Worm (Caenorhabditis elegans) whole organism, L1 larva: Measurements from ENCODE around the gene R05D8.9.

Experiments
- C04F5.9 ChIP-seq: sonication (generic microtip); optimal IDR thresholded peaks from 2 replicates; lab custom pipeline; 2016; ENCODE audit warnings: missing genetic modification characterization, missing compliant biosample characterization
- F16B12.6 ChIP-seq: fragments of 150-350 bp; optimal IDR thresholded peaks from 2 replicates; lab custom pipeline; 2014; ENCODE audit warnings: missing biosample characterization, missing genetic modification characterization
- aly-2 ChIP-seq: fragments of 150-350 bp; optimal IDR thresholded peaks from 2 replicates; lab custom pipeline; 2014; ENCODE audit warnings: missing biosample characterization, missing genetic modification characterization
- ama-1 ChIP-seq: fragments of 150-350 bp; optimal IDR thresholded peaks from 2 replicates; lab custom pipeline; 2014
- blmp-1 ChIP-seq: fragments of 150-350 bp; optimal IDR thresholded peaks from 2 replicates; lab custom pipeline; 2014; ENCODE audit warnings: missing biosample characterization, missing genetic modification characterization
- ceh-63 ChIP-seq: fragments of 200-800 bp; sonication (Bioruptor generic); optimal IDR thresholded peaks from 2 replicates; lab custom pipeline; 2018; ENCODE audit warnings: mild to moderate bottlenecking, missing genetic modification characterization, missing compliant biosample characterization
- ceh-82 ChIP-seq, 3 experiments: fragments of 150-350 bp in 1 of 3; sonication (generic microtip) in 2 of 3; optimal IDR thresholded peaks; 2 replicates each; lab custom pipeline; 2014 to 2017; ENCODE audit warnings: missing biosample characterization in 3 of 3, missing genetic modification characterization in 3 of 3
- ceh-88 ChIP-seq: fragments of 200-800 bp; sonication (Bioruptor generic); IDR thresholded peaks from 2 replicates; pipeline ENCODE4 v1.3.6; 2022; ENCODE audit warnings: missing genetic modification characterization, missing compliant biosample characterization
- ces-1 ChIP-seq: fragments of 150-350 bp; optimal IDR thresholded peaks from 2 replicates; lab custom pipeline; 2014; ENCODE audit warnings: missing biosample characterization, missing genetic modification reagents, missing genetic modification characterization
- dsc-1 ChIP-seq: sonication (generic microtip); optimal IDR thresholded peaks from 2 replicates; lab custom pipeline; 2016; ENCODE audit warnings: mild to moderate bottlenecking, missing genetic modification characterization, missing compliant biosample characterization
- efl-3 ChIP-seq: fragments of 200-800 bp; sonication (Bioruptor generic); optimal IDR thresholded peaks from 2 replicates; lab custom pipeline; 2018; ENCODE audit warnings: mild to moderate bottlenecking, missing genetic modification characterization, missing compliant biosample characterization
- elt-2 ChIP-seq: sonication (generic microtip); optimal IDR thresholded peaks from 2 replicates; lab custom pipeline; 2016; ENCODE audit warnings: missing genetic modification characterization, mild to moderate bottlenecking, inconsistent platforms, missing compliant biosample characterization, missing genetic modification reagents
- ets-5 ChIP-seq: fragments of 200-800 bp; sonication (Bioruptor generic); IDR thresholded peaks from 2 replicates; pipeline ENCODE4 v1.3.6; 2022; ENCODE audit warnings: missing genetic modification characterization, missing compliant biosample characterization
- hpl-2 ChIP-seq: fragments of 150-350 bp; optimal IDR thresholded peaks from 2 replicates; lab custom pipeline; 2014; ENCODE audit warnings: missing biosample characterization, missing genetic modification reagents, missing genetic modification characterization
- irx-1 ChIP-seq: sonication (generic microtip); optimal IDR thresholded peaks from 2 replicates; lab custom pipeline; 2016; ENCODE audit warnings: missing genetic modification characterization, missing compliant biosample characterization
- isw-1 ChIP-seq: fragments of 200-800 bp; sonication (Bioruptor generic); IDR thresholded peaks from 2 replicates; pipeline ENCODE4 v1.3.6; 2022; ENCODE audit warnings: missing genetic modification characterization, missing compliant biosample characterization
- lin-13 ChIP-seq: fragments of 150-350 bp; optimal IDR thresholded peaks from 2 replicates; lab custom pipeline; 2014; ENCODE audit warnings: missing biosample characterization, missing genetic modification reagents, missing genetic modification characterization
- lin-15B ChIP-seq: fragments of 150-350 bp; sonication (generic microtip); optimal IDR thresholded peaks from 3 replicates; lab custom pipeline; 2014; ENCODE audit warnings: missing biosample characterization, missing genetic modification characterization
- mdl-1 ChIP-seq, 2 experiments: fragments of 150-350 bp; optimal IDR thresholded peaks; 2 replicates each; lab custom pipeline; 2014 to 2017; ENCODE audit warnings: missing biosample characterization in 2 of 2, missing genetic modification characterization in 2 of 2, inconsistent platforms in 1 of 2
- mef-2 ChIP-seq: fragments of 150-350 bp; optimal IDR thresholded peaks from 2 replicates; lab custom pipeline; 2014; ENCODE audit warnings: missing biosample characterization, missing genetic modification characterization
- nhr-12 ChIP-seq: sonication (generic microtip); optimal IDR thresholded peaks from 2 replicates; lab custom pipeline; 2017; ENCODE audit warnings: missing biosample characterization, missing genetic modification characterization
- nhr-20 ChIP-seq: sonication (generic microtip); optimal IDR thresholded peaks from 2 replicates; lab custom pipeline; 2016; ENCODE audit warnings: mild to moderate bottlenecking, missing genetic modification characterization, missing compliant biosample characterization
- nhr-237 ChIP-seq: fragments of 150-350 bp; optimal IDR thresholded peaks from 2 replicates; lab custom pipeline; 2014; ENCODE audit warnings: missing biosample characterization, missing genetic modification characterization
- nhr-28 ChIP-seq: fragments of 150-350 bp; optimal IDR thresholded peaks from 2 replicates; lab custom pipeline; 2014; ENCODE audit warnings: missing biosample characterization, missing genetic modification characterization
- nhr-47 ChIP-seq: sonication (generic microtip); optimal IDR thresholded peaks from 2 replicates; lab custom pipeline; 2016; ENCODE audit warnings: mild to moderate bottlenecking, missing genetic modification characterization, moderate library complexity, missing compliant biosample characterization
- nhr-84 ChIP-seq: sonication (generic microtip); optimal IDR thresholded peaks from 2 replicates; lab custom pipeline; 2017; ENCODE audit warnings: missing biosample characterization, missing genetic modification characterization
- nhr-85 ChIP-seq: sonication (generic microtip); peaks from one replicate; lab custom pipeline; 2016; ENCODE audit warnings: missing genetic modification characterization, inconsistent platforms, missing compliant biosample characterization
- nhr-90 ChIP-seq: sonication (generic microtip); optimal IDR thresholded peaks from 2 replicates; lab custom pipeline; 2016; ENCODE audit warnings: mild to moderate bottlenecking, missing genetic modification characterization, missing compliant biosample characterization; ENCODE audit not compliant: poor library complexity
- pax-3 ChIP-seq: fragments of 200-800 bp; sonication (Bioruptor generic); optimal IDR thresholded peaks from 2 replicates; lab custom pipeline; 2018; ENCODE audit warnings: mild to moderate bottlenecking, missing genetic modification characterization, moderate library complexity, missing compliant biosample characterization
- rnt-1 ChIP-seq: sonication (generic microtip); optimal IDR thresholded peaks from 2 replicates; lab custom pipeline; 2016; ENCODE audit warnings: mild to moderate bottlenecking, missing genetic modification characterization, moderate library complexity, missing compliant biosample characterization
- snu-23 ChIP-seq: sonication (generic microtip); optimal IDR thresholded peaks from 2 replicates; lab custom pipeline; 2016; ENCODE audit warnings: missing genetic modification characterization, missing compliant biosample characterization
- sox-4 ChIP-seq: sonication (generic microtip); optimal IDR thresholded peaks from 2 replicates; lab custom pipeline; 2016; ENCODE audit warnings: missing genetic modification characterization, missing compliant biosample characterization
- tbx-2 ChIP-seq: sonication (generic microtip); optimal IDR thresholded peaks from 2 replicates; lab custom pipeline; 2016; ENCODE audit warnings: missing genetic modification characterization, missing compliant biosample characterization
- tlp-1 ChIP-seq: fragments of 150-350 bp; optimal IDR thresholded peaks from 2 replicates; lab custom pipeline; 2014; ENCODE audit warnings: missing biosample characterization, missing genetic modification characterization
- unc-62 ChIP-seq: fragments of 150-350 bp; optimal IDR thresholded peaks from 2 replicates; lab custom pipeline; 2014; ENCODE audit warnings: missing biosample characterization, missing genetic modification reagents, missing genetic modification characterization
- unc-86 ChIP-seq: sonication (generic microtip); optimal IDR thresholded peaks from 2 replicates; lab custom pipeline; 2016; ENCODE audit warnings: missing genetic modification characterization, missing compliant biosample characterization
- vab-15 ChIP-seq: sonication (generic microtip); optimal IDR thresholded peaks from 2 replicates; lab custom pipeline; 2017; ENCODE audit warnings: missing genotype, mild to moderate bottlenecking, missing genetic modification characterization, missing compliant biosample characterization
- zag-1 ChIP-seq: fragments of 150-350 bp; optimal IDR thresholded peaks from 2 replicates; lab custom pipeline; 2014; ENCODE audit warnings: missing biosample characterization, missing genetic modification characterization
- ztf-4 ChIP-seq: fragments of 150-350 bp; optimal IDR thresholded peaks from 2 replicates; lab custom pipeline; 2014; ENCODE audit warnings: missing biosample characterization, missing genetic modification characterization

Gene R05D8.9

ce11 chrV:2730784-2731480 is 36.4 kb downstream of the R05D8.9 start, which contains the start of gene dod-3:
Gene dod-3, minus strand, starts transcription at chrV:2731098.
- peak; percentile 43 for TF ChIP-seq nhr-90 (tag; lab: Kevin White, UChicago)
- no peak for TF ChIP-seq nhr-20 (tag; lab: Kevin White, UChicago)
- TF ChIP-seq ama-1 (lab: Kevin White, UChicago) = peak; percentile 8
- no peak for TF ChIP-seq irx-1 (tag; lab: Kevin White, UChicago)
- TF ChIP-seq ceh-88 (GFP tag; lab: Robert Waterston, UW) = no peak
- TF ChIP-seq nhr-237 = no peak
- TF ChIP-seq nhr-85 (tag; lab: Kevin White, UChicago) = no peak
- no peak for TF ChIP-seq tlp-1
- TF ChIP-seq rnt-1 (tag; lab: Kevin White, UChicago) = no peak
- TF ChIP-seq sox-4 = no peak
- no peak for TF ChIP-seq unc-86 (tag; lab: Kevin White, UChicago)
- no peak for TF ChIP-seq C04F5.9 (tag; lab: Kevin White, UChicago)
- TF ChIP-seq elt-2 (tag; lab: Kevin White, UChicago) = peak; percentile 98
- no peak for TF ChIP-seq efl-3
- no peak for TF ChIP-seq hpl-2 (GFP tag; lab: Kevin White, UChicago)
- TF ChIP-seq ces-1 (GFP tag; lab: Kevin White, UChicago) = no peak

DNA sequence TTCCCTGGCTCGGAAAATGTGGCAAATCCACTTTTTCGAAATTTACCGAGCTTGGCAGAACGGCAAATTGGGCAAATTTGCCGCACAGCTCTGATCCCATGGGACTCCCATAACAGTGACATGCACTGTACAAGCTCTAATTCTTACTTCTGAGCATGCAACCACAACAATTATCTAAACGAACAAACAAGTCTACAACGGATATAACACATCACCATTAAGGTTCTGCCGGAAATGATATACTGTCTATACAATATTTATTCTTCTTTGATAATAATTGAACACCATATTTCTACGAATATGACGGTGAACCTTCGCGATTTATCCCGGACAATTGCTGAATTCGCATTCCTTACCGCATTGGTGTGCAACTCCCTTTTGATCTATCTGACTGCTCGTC is 39.1 kb downstream of the R05D8.9 start, which contains the start of gene str-33:
Gene str-33, plus strand, starts transcription at position 301 of the 400 bp plus-strand sequence.
- TF ChIP-seq pax-3 (tag; lab: Kevin White, UChicago) (no peak), lin-13 (GFP tag; lab: Kevin White, UChicago) (no peak), aly-2 (no peak), blmp-1 (tag; lab: Kevin White, UChicago) (no peak)

DNA sequence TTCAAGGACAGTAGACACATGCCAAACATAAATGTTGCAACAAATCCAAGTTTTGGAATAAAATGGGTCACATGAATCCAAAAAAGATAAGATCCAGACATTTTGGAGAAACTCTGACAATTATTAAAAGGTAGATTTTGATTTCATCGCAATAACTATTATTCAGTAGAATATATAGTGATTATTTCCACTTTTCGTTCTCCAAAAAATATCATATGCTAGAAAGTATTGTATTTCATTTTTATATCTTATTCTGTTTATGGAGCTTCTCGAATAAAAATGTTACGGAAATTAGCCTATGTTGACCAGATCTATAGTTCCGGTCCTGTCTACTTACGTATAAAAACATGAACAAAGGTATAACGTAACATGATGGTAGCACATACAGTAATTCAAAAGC is 40.3 kb downstream of the R05D8.9 start, which contains the start of gene str-13:
Gene str-13, minus strand, starts transcription at position 101 of the 400 bp plus-strand sequence.
- TF ChIP-seq nhr-85 (tag; lab: Kevin White, UChicago) (peak; percentile 39), nhr-28 (no peak), mef-2 (tag; lab: Kevin White, UChicago) (no peak)
- TF ChIP-seq, all 84 proteins: peak for 1

DNA sequence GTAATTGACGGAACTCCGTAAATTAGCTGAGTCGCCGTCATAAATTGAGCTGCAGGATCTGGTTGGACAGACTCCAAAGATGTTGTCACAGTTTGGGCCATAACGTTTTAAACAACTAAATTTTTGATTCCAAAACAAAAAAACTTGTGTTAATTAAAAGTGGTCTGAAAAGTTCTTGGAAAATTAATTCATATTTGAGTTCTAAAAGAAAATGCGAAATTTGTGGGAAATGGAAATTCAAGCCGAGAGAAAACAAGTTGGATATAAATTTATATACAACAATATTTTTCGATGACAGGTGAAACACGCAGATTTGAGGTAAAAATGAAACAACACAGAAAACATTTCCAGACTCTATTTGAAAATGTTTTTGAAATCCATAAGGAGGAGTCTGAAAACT is 42.1 kb downstream of the R05D8.9 start, which contains the start of gene srg-59:
Gene srg-59, minus strand, starts transcription at position 101 of the 400 bp plus-strand sequence.
- TF ChIP-seq efl-3 (no peak), snu-23 (GFP tag; lab: Kevin White, UChicago) (no peak), elt-2 (tag; lab: Kevin White, UChicago) (no peak), vab-15 (tag; lab: Kevin White, UChicago) (no peak), tbx-2 (tag; lab: Kevin White, UChicago) (no peak), F16B12.6 (tag; lab: Kevin White, UChicago) (no peak), unc-62 (no peak), nhr-47 (tag; lab: Kevin White, UChicago) (no peak), C04F5.9 (tag; lab: Kevin White, UChicago) (no peak), zag-1 (tag; lab: Kevin White, UChicago) (no peak), nhr-84 (tag; lab: Kevin White, UChicago) (no peak), nhr-28 (no peak)

DNA sequence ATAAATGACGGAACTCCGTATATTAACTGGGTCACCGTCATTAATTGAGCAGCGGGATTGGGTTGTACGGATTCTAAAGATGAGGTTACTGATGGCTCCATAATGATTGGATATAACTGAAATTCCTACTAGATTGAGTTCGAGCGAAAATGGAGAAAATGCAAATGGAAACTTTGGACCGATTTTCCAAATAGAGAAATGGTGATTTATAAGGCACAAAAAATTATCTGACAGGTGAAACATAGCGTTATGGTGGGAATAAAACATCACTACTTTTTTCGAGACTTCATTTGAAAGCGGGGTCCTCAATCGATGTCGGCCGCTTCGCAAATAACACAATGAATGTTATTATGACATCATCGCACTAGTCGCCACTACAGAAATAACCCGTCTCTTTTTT is 44.8 kb downstream of the R05D8.9 start, which contains the start of gene srg-60:
Gene srg-60, minus strand, starts transcription at position 101 of the 400 bp plus-strand sequence.
- TF ChIP-seq dsc-1 (tag; lab: Kevin White, UChicago) = no peak
- TF ChIP-seq ceh-82 (tag; optimal IDR thresholded peaks at IDR 0.05; lab: Kevin White, UChicago) = no peak
- no peak for TF ChIP-seq rnt-1 (tag; lab: Kevin White, UChicago)
- no peak for TF ChIP-seq nhr-12 (tag; lab: Kevin White, UChicago)
- TF ChIP-seq lin-13 (GFP tag; lab: Kevin White, UChicago) = no peak
- TF ChIP-seq mdl-1 (tag; optimal IDR thresholded peaks at IDR 0.05; lab: Kevin White, UChicago) = no peak
- TF ChIP-seq ets-5 (GFP tag; lab: Robert Waterston, UW) = no peak
- TF ChIP-seq isw-1 (GFP tag; lab: Robert Waterston, UW) = no peak
- no peak for TF ChIP-seq ztf-4 (tag; lab: Kevin White, UChicago)
- TF ChIP-seq ceh-63 (GFP tag; lab: Kevin White, UChicago) = no peak
- no peak for TF ChIP-seq lin-15B (tag; lab: Kevin White, UChicago)
- TF ChIP-seq zag-1 (tag; lab: Kevin White, UChicago) = no peak
